Worm (Caenorhabditis elegans): Measurements from ENCODE around the gene ZK84.2.

DNA sequence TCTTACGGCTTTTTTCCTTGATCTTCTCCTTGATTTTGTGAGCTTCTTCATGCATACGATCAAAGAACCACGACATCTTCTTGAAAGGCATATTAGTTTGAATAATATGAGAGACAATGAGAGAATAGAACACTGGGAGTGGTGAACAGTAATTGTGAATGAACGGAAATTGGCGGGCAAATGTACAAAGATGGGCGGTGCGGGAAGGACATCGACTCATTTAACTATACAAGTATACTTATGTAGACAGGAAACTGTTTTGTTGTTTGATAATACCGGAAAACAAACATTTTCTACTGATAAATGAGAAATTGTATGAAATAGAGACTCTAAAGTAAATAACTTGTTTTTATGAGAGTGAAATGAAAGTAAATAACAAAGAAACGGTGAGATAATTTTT is 30.9 kb downstream of the ZK84.2 start, which contains the start of gene R12C12.5:
- TF ChIP-seq egl-27 (tag; optimal IDR thresholded peaks at IDR 0.05) = no peak
- no peak for TF ChIP-seq snpc-4 (tag; optimal IDR thresholded peaks at IDR 0.05)
- no peak for TF ChIP-seq fkh-10 (GFP tag; optimal IDR thresholded peaks at IDR 0.05)
- TF ChIP-seq egl-5 (tag; optimal IDR thresholded peaks at IDR 0.05) = no peak
- no peak for TF ChIP-seq elt-3 (tag; optimal IDR thresholded peaks at IDR 0.05)
- TF ChIP-seq pqm-1 (tag; optimal IDR thresholded peaks at IDR 0.05) = no peak
- TF ChIP-seq skn-1 (tag; optimal IDR thresholded peaks at IDR 0.05) = no peak
- TF ChIP-seq ama-1 (optimal IDR thresholded peaks at IDR 0.05) = no peak
- TF ChIP-seq R02D3.7 (tag; optimal IDR thresholded peaks at IDR 0.05) = no peak
- no peak for TF ChIP-seq elt-1 (tag; optimal IDR thresholded peaks at IDR 0.05)
- no peak for TF ChIP-seq nfya-1 (tag; optimal IDR thresholded peaks at IDR 0.05; ENCODE audit: insufficient read depth)
